Worm (Caenorhabditis elegans) whole organism, L2 larva: ENCODE results near the gene F59E11.7.

ENCODE experiments used
- ceh-82 ChIP-seq: fragments of 150-350 bp; optimal IDR thresholded peaks from 2 replicates; lab custom pipeline; 2014; ENCODE audit warnings: missing biosample characterization, missing genetic modification characterization
- fos-1 ChIP-seq: fragments of 150-350 bp; optimal IDR thresholded peaks from 2 replicates; lab custom pipeline; 2014; ENCODE audit warnings: missing biosample characterization, missing genetic modification characterization
- lin-39 ChIP-seq: fragments of 150-350 bp; optimal IDR thresholded peaks from 2 replicates; lab custom pipeline; 2014; ENCODE audit warnings: missing biosample characterization, missing genetic modification reagents, missing genetic modification characterization
- peb-1 ChIP-seq: fragments of 150-350 bp; optimal IDR thresholded peaks from 2 replicates; lab custom pipeline; 2014; ENCODE audit warnings: missing biosample characterization, missing genetic modification characterization
- skn-1 ChIP-seq: sonication (generic microtip); optimal IDR thresholded peaks from 2 replicates; lab custom pipeline; 2017; ENCODE audit warnings: missing biosample characterization, missing genetic modification characterization
- unc-62 ChIP-seq: fragments of 150-350 bp; optimal IDR thresholded peaks from 2 replicates; lab custom pipeline; 2014; ENCODE audit warnings: missing biosample characterization, missing genetic modification reagents, missing genetic modification characterization
- ztf-11 ChIP-seq: sonication (generic microtip); optimal IDR thresholded peaks from 2 replicates; lab custom pipeline; 2017; ENCODE audit warnings: missing biosample characterization, missing genetic modification characterization
- ztf-4 ChIP-seq: fragments of 150-350 bp; optimal IDR thresholded peaks from 2 replicates; lab custom pipeline; 2014; ENCODE audit warnings: missing biosample characterization, missing genetic modification characterization

DNA sequence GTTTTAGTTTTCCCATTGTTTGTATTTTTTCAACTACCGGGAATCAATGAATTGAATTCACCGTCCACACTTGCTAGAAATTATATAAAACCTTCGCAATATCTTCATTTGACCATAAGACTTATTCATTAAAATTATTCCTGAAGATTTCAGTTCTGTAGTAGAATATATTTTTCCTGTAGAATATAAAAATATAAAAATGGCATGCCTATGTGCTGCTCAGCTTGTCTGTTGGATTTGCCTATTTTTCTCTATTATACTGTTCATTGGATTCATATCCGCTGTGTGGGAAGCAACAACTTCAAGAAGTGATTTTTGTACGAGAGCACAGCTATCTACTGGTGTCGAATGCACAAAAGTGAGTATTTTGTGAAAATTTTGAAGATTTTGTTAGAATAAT lies 1.6 kb downstream of the F59E11.7 start, which contains the start of gene F59E11.6:
- no peak for TF ChIP-seq lin-39 (tag; lab: Kevin White, UChicago)
- TF ChIP-seq skn-1 = no peak
- TF ChIP-seq fos-1 (tag; lab: Kevin White, UChicago) = no peak
- no peak for TF ChIP-seq ceh-82
- no peak for TF ChIP-seq ztf-11 (tag; lab: Kevin White, UChicago)
- no peak for TF ChIP-seq ztf-4 (tag; lab: Kevin White, UChicago)
- no peak for TF ChIP-seq unc-62 (GFP tag; lab: Kevin White, UChicago)
- TF ChIP-seq peb-1 (tag; lab: Kevin White, UChicago) = no peak
